Worm (Caenorhabditis elegans) whole organism, L1 larva: ENCODE data around the gene sdc-2.
A peak's percentile ranks its signal among the peaks of the same experiment; 100 is the strongest.

Experiments used
- C04F5.9 ChIP-seq: sonication (generic microtip); optimal IDR thresholded peaks from 2 replicates; lab custom pipeline; 2016; ENCODE audit warnings: missing genetic modification characterization, missing compliant biosample characterization
- Y116A8C.19 ChIP-seq: sonication (generic microtip); optimal IDR thresholded peaks from 2 replicates; lab custom pipeline; 2016; ENCODE audit warnings: missing compliant biosample characterization, missing genetic modification characterization, borderline replicate concordance
- aly-2 ChIP-seq: fragments of 150-350 bp; optimal IDR thresholded peaks from 2 replicates; lab custom pipeline; 2014; ENCODE audit warnings: missing biosample characterization, missing genetic modification characterization
- blmp-1 ChIP-seq: fragments of 150-350 bp; optimal IDR thresholded peaks from 2 replicates; lab custom pipeline; 2014; ENCODE audit warnings: missing biosample characterization, missing genetic modification characterization
- ceh-8 ChIP-seq: fragments of 200-800 bp; sonication (Bioruptor generic); optimal IDR thresholded peaks from 2 replicates; lab custom pipeline; 2018; ENCODE audit warnings: mild to moderate bottlenecking, missing genetic modification characterization, moderate library complexity, missing compliant biosample characterization
- dpl-1 ChIP-seq, 3 experiments: fragments of 150-350 bp in 2 of 3; sonication (generic microtip) in 1 of 3; optimal IDR thresholded peaks; 2 replicates each; lab custom pipeline; 2014 to 2017; ENCODE audit warnings: missing biosample characterization in 3 of 3, missing genetic modification characterization in 3 of 3, missing genetic modification reagents in 3 of 3
- dsc-1 ChIP-seq: sonication (generic microtip); optimal IDR thresholded peaks from 2 replicates; lab custom pipeline; 2016; ENCODE audit warnings: mild to moderate bottlenecking, missing genetic modification characterization, missing compliant biosample characterization
- efl-1 ChIP-seq, 4 experiments: fragments of 150-350 bp; optimal IDR thresholded peaks in 3 of 4; peaks in 1 of 4; 1 replicate in 1 of 4; 2 replicates in 3 of 4; lab custom pipeline; 2014; ENCODE audit warnings: missing biosample characterization in 2 of 4, missing genetic modification characterization in 2 of 4, missing genetic modification reagents in 2 of 4
- efl-3 ChIP-seq: fragments of 200-800 bp; sonication (Bioruptor generic); optimal IDR thresholded peaks from 2 replicates; lab custom pipeline; 2018; ENCODE audit warnings: mild to moderate bottlenecking, missing genetic modification characterization, missing compliant biosample characterization
- egl-13 ChIP-seq: sonication (generic microtip); optimal IDR thresholded peaks from 2 replicates; lab custom pipeline; 2016; ENCODE audit warnings: missing genotype, missing genetic modification reagents, missing genetic modification characterization, missing compliant biosample characterization
- egl-27 ChIP-seq, 2 experiments: fragments of 150-350 bp in 1 of 2; sonication (generic microtip); optimal IDR thresholded peaks; 3 replicates each; lab custom pipeline; 2017 to 2018; ENCODE audit warnings: missing biosample characterization in 2 of 2, missing genetic modification characterization in 2 of 2, missing genetic modification reagents in 2 of 2
- elt-2 ChIP-seq: sonication (generic microtip); optimal IDR thresholded peaks from 2 replicates; lab custom pipeline; 2016; ENCODE audit warnings: missing genetic modification characterization, mild to moderate bottlenecking, inconsistent platforms, missing compliant biosample characterization, missing genetic modification reagents
- elt-3 ChIP-seq, 6 experiments: fragments of 150-350 bp in 1 of 6; sonication (generic microtip); optimal IDR thresholded peaks; 2 replicates each; lab custom pipeline; 2017 to 2018; ENCODE audit warnings: missing biosample characterization in 6 of 6, missing genetic modification characterization in 6 of 6, inconsistent platforms in 1 of 6
- ets-5 ChIP-seq: fragments of 200-800 bp; sonication (Bioruptor generic); IDR thresholded peaks from 2 replicates; pipeline ENCODE4 v1.3.6; 2022; ENCODE audit warnings: missing genetic modification characterization, missing compliant biosample characterization
- fkh-8 ChIP-seq: sonication (generic microtip); optimal IDR thresholded peaks from 2 replicates; lab custom pipeline; 2016; ENCODE audit warnings: mild to moderate bottlenecking, missing genetic modification characterization, missing compliant biosample characterization
- fos-1 ChIP-seq: fragments of 150-350 bp; optimal IDR thresholded peaks from 2 replicates; lab custom pipeline; 2014; ENCODE audit warnings: missing biosample characterization, missing genetic modification characterization
- grh-1 ChIP-seq: fragments of 200-800 bp; sonication (Bioruptor generic); IDR thresholded peaks from 2 replicates; pipeline ENCODE4 v1.3.6; 2022; ENCODE audit warnings: missing genetic modification reagents, missing genetic modification characterization, missing compliant biosample characterization
- hlh-4 ChIP-seq: sonication (generic microtip); optimal IDR thresholded peaks from 2 replicates; lab custom pipeline; 2016; ENCODE audit warnings: mild to moderate bottlenecking, missing genetic modification characterization, missing compliant biosample characterization
- hpl-2 ChIP-seq: fragments of 150-350 bp; optimal IDR thresholded peaks from 2 replicates; lab custom pipeline; 2014; ENCODE audit warnings: missing biosample characterization, missing genetic modification reagents, missing genetic modification characterization
- irx-1 ChIP-seq: sonication (generic microtip); optimal IDR thresholded peaks from 2 replicates; lab custom pipeline; 2016; ENCODE audit warnings: missing genetic modification characterization, missing compliant biosample characterization
- isw-1 ChIP-seq: fragments of 200-800 bp; sonication (Bioruptor generic); IDR thresholded peaks from 2 replicates; pipeline ENCODE4 v1.3.6; 2022; ENCODE audit warnings: missing genetic modification characterization, missing compliant biosample characterization
- lin-13 ChIP-seq: fragments of 150-350 bp; optimal IDR thresholded peaks from 2 replicates; lab custom pipeline; 2014; ENCODE audit warnings: missing biosample characterization, missing genetic modification reagents, missing genetic modification characterization
- lin-35 ChIP-seq, 2 experiments: fragments of 150-350 bp; optimal IDR thresholded peaks; 2 replicates each; lab custom pipeline; 2014; ENCODE audit warnings: missing biosample characterization in 2 of 2, missing genetic modification characterization in 2 of 2, missing genetic modification reagents in 2 of 2
- lin-39 ChIP-seq: fragments of 150-350 bp; optimal IDR thresholded peaks from 2 replicates; lab custom pipeline; 2014; ENCODE audit warnings: missing biosample characterization, missing genetic modification reagents, missing genetic modification characterization
- lsy-2 ChIP-seq, 2 experiments: fragments of 150-350 bp; optimal IDR thresholded peaks; 2 replicates each; lab custom pipeline; 2014; ENCODE audit warnings: missing biosample characterization in 2 of 2, missing genetic modification characterization in 2 of 2
- mab-9 ChIP-seq: fragments of 200-800 bp; sonication (Bioruptor generic); IDR thresholded peaks from 2 replicates; pipeline ENCODE4 v1.3.6; 2022; ENCODE audit warnings: missing genetic modification reagents, missing genetic modification characterization, missing compliant biosample characterization
- mdl-1 ChIP-seq, 2 experiments: fragments of 150-350 bp; optimal IDR thresholded peaks; 2 replicates each; lab custom pipeline; 2014 to 2017; ENCODE audit warnings: missing biosample characterization in 2 of 2, missing genetic modification characterization in 2 of 2, inconsistent platforms in 1 of 2
- mef-2 ChIP-seq: fragments of 150-350 bp; optimal IDR thresholded peaks from 2 replicates; lab custom pipeline; 2014; ENCODE audit warnings: missing biosample characterization, missing genetic modification characterization
- mep-1 ChIP-seq: fragments of 150-350 bp; optimal IDR thresholded peaks from 2 replicates; lab custom pipeline; 2014; ENCODE audit warnings: missing biosample characterization, missing genetic modification characterization
- nhr-11 ChIP-seq: fragments of 150-350 bp; optimal IDR thresholded peaks from 2 replicates; lab custom pipeline; 2014; ENCODE audit warnings: missing biosample characterization, missing genetic modification characterization
- nhr-19 ChIP-seq: fragments of 200-800 bp; sonication (Bioruptor generic); conservative IDR thresholded peaks from 2 replicates; pipeline ENCODE4 v1.3.6; 2022; ENCODE audit warnings: missing genetic modification characterization, missing compliant biosample characterization
- nhr-20 ChIP-seq: sonication (generic microtip); optimal IDR thresholded peaks from 2 replicates; lab custom pipeline; 2016; ENCODE audit warnings: mild to moderate bottlenecking, missing genetic modification characterization, missing compliant biosample characterization
- nhr-237 ChIP-seq: fragments of 150-350 bp; optimal IDR thresholded peaks from 2 replicates; lab custom pipeline; 2014; ENCODE audit warnings: missing biosample characterization, missing genetic modification characterization
- nhr-71 ChIP-seq: sonication (generic microtip); optimal IDR thresholded peaks from 2 replicates; lab custom pipeline; 2016; ENCODE audit warnings: mild to moderate bottlenecking, missing genetic modification characterization, moderate library complexity, missing compliant biosample characterization
- nhr-76 ChIP-seq: sonication (generic microtip); optimal IDR thresholded peaks from 2 replicates; lab custom pipeline; 2017; ENCODE audit warnings: missing biosample characterization, missing genetic modification characterization
- nhr-85 ChIP-seq: sonication (generic microtip); peaks from one replicate; lab custom pipeline; 2016; ENCODE audit warnings: missing genetic modification characterization, inconsistent platforms, missing compliant biosample characterization
- nhr-90 ChIP-seq: sonication (generic microtip); optimal IDR thresholded peaks from 2 replicates; lab custom pipeline; 2016; ENCODE audit warnings: mild to moderate bottlenecking, missing genetic modification characterization, missing compliant biosample characterization; ENCODE audit not compliant: poor library complexity
- pax-3 ChIP-seq: fragments of 200-800 bp; sonication (Bioruptor generic); optimal IDR thresholded peaks from 2 replicates; lab custom pipeline; 2018; ENCODE audit warnings: mild to moderate bottlenecking, missing genetic modification characterization, moderate library complexity, missing compliant biosample characterization
- pqm-1 ChIP-seq: sonication (generic microtip); optimal IDR thresholded peaks from 3 replicates; lab custom pipeline; 2017; ENCODE audit warnings: missing biosample characterization, missing genetic modification characterization
- skn-1 ChIP-seq: fragments of 150-350 bp; optimal IDR thresholded peaks from 2 replicates; lab custom pipeline; 2014; ENCODE audit warnings: missing biosample characterization, missing genetic modification characterization
- snpc-4 ChIP-seq: fragments of 150-350 bp; optimal IDR thresholded peaks from 2 replicates; lab custom pipeline; 2014; ENCODE audit warnings: missing biosample characterization, missing genetic modification characterization
- snu-23 ChIP-seq: sonication (generic microtip); optimal IDR thresholded peaks from 2 replicates; lab custom pipeline; 2016; ENCODE audit warnings: missing genetic modification characterization, missing compliant biosample characterization
- sup-37 ChIP-seq: fragments of 200-800 bp; sonication (Bioruptor generic); optimal IDR thresholded peaks from 2 replicates; lab custom pipeline; 2018; ENCODE audit warnings: mild to moderate bottlenecking, missing genetic modification characterization, missing compliant biosample characterization
- swsn-7 ChIP-seq: sonication (generic microtip); optimal IDR thresholded peaks from 2 replicates; lab custom pipeline; 2016; ENCODE audit warnings: missing genetic modification characterization, missing compliant biosample characterization
- tbx-2 ChIP-seq: sonication (generic microtip); optimal IDR thresholded peaks from 2 replicates; lab custom pipeline; 2016; ENCODE audit warnings: missing genetic modification characterization, missing compliant biosample characterization
- tlp-1 ChIP-seq: fragments of 150-350 bp; optimal IDR thresholded peaks from 2 replicates; lab custom pipeline; 2014; ENCODE audit warnings: missing biosample characterization, missing genetic modification characterization
- unc-30 ChIP-seq: sonication (generic microtip); optimal IDR thresholded peaks from 2 replicates; lab custom pipeline; 2017; ENCODE audit warnings: missing biosample characterization, missing genetic modification characterization
- vab-15 ChIP-seq: sonication (generic microtip); optimal IDR thresholded peaks from 2 replicates; lab custom pipeline; 2017; ENCODE audit warnings: missing genotype, mild to moderate bottlenecking, missing genetic modification characterization, missing compliant biosample characterization
- xbp-1 ChIP-seq: sonication (generic microtip); optimal IDR thresholded peaks from 2 replicates; lab custom pipeline; 2016; ENCODE audit warnings: missing genetic modification characterization, missing compliant biosample characterization
- zag-1 ChIP-seq: fragments of 150-350 bp; optimal IDR thresholded peaks from 2 replicates; lab custom pipeline; 2014; ENCODE audit warnings: missing biosample characterization, missing genetic modification characterization
- ztf-4 ChIP-seq: fragments of 150-350 bp; optimal IDR thresholded peaks from 2 replicates; lab custom pipeline; 2014; ENCODE audit warnings: missing biosample characterization, missing genetic modification characterization

The sdc-2 gene

DNA sequence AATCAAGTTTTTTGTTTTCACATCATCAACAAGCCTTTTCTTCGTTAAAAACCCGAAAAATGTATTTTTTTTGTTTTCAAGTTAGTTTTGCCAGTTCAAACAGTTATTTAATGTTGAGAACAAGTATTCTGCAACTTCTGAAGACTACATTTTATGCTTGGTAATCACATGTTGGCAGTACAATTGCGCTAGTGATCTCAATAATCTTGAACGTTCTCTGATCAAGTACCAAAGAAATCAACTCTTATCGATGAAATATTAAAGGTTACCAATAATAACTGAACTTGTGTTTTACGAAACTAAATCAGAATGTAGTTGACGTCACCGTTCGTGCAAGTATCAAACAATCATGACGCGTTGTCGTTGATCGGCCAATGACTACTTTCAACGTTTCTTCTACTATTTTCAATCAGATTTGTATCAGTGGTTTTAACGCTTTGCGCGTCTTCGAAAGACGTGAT is 11.1 kb downstream of the sdc-2 start, which contains the start of gene C35C5.8 (continued):
- TF ChIP-seq blmp-1 (tag; lab: Kevin White, UChicago) (peak; percentile 26), ztf-4 (tag; lab: Kevin White, UChicago) (no peak), tbx-2 (tag; lab: Kevin White, UChicago) (no peak), lin-13 (GFP tag; lab: Kevin White, UChicago) (no peak), lin-35 (GFP tag; optimal IDR thresholded peaks at IDR 0.05; lab: Kevin White, UChicago) (no peak), egl-27 (tag; optimal IDR thresholded peaks at IDR 0.05; lab: Kevin White, UChicago) (no peak), nhr-237 (no peak), ets-5 (GFP tag; lab: Robert Waterston, UW) (no peak), aly-2 (tag; lab: Kevin White, UChicago) (no peak), mef-2 (tag; lab: Kevin White, UChicago) (no peak), elt-3 (tag; optimal IDR thresholded peaks at IDR 0.05; lab: Kevin White, UChicago) (peak in 1 of 6 experiments; percentile 32), hpl-2 (GFP tag; lab: Kevin White, UChicago) (no peak), snu-23 (GFP tag; lab: Kevin White, UChicago) (peak; percentile 19), efl-1 (optimal IDR thresholded peaks at IDR 0.05; lab: Kevin White, UChicago) (no peak), efl-1 (GFP tag; optimal IDR thresholded peaks at IDR 0.05 in 1 of 2; lab: Kevin White, UChicago) (no peak), snpc-4 (tag; lab: Kevin White, UChicago) (no peak), xbp-1 (no peak), nhr-11 (no peak), tlp-1 (no peak), efl-3 (GFP tag; lab: Kevin White, UChicago) (no peak), skn-1 (tag; lab: Kevin White, UChicago) (no peak), fos-1 (tag; lab: Kevin White, UChicago) (no peak), ceh-8 (no peak), nhr-20 (tag; lab: Kevin White, UChicago) (peak; percentile 71), pqm-1 (tag; lab: Kevin White, UChicago) (no peak), swsn-7 (no peak), elt-2 (tag; lab: Kevin White, UChicago) (no peak), C04F5.9 (no peak), dsc-1 (no peak), dpl-1 (GFP tag; optimal IDR thresholded peaks at IDR 0.05; lab: Kevin White, UChicago) (no peak), nhr-19 (peak; percentile 61), nhr-71 (tag; lab: Kevin White, UChicago) (no peak), grh-1 (GFP tag; lab: Robert Waterston, UW) (no peak), nhr-85 (tag; lab: Kevin White, UChicago) (peak; percentile 82), mep-1 (no peak)

DNA sequence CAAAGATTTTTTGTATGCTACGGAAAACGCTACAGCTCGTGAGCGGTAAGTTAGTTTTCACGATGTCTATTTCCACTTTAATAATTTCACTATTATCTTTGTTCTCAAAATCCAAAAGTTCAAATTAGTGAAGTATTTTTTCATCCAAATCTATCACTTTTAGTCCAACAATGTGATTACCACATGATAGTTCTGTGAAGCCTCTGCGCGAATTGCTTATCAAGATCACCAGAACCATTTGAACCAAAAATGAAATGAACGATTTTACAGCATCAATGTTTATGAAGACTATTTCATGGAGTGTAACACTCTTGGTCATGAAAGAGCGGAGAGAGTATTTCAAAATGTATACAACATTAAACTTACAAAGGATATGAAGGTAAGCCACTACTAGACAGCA is 11.9 kb downstream of the sdc-2 start:
- TF ChIP-seq Y116A8C.19 (no peak), nhr-19 (0 out of 2 replicates have a peak, but pooled peaks have one; percentile 35), ceh-8 (no peak), blmp-1 (tag; lab: Kevin White, UChicago) (peak; percentile 62), pax-3 (tag; lab: Kevin White, UChicago) (no peak), nhr-237 (no peak), sup-37 (GFP tag; lab: Kevin White, UChicago) (no peak), lin-39 (tag; lab: Kevin White, UChicago) (no peak), mab-9 (GFP tag; lab: Robert Waterston, UW) (no peak), irx-1 (no peak), nhr-20 (tag; lab: Kevin White, UChicago) (peak; percentile 52), mdl-1 (tag; optimal IDR thresholded peaks at IDR 0.05; lab: Kevin White, UChicago) (no peak), mep-1 (no peak), vab-15 (tag; lab: Kevin White, UChicago) (no peak), nhr-90 (tag; lab: Kevin White, UChicago) (no peak), lsy-2 (tag; optimal IDR thresholded peaks at IDR 0.05; lab: Kevin White, UChicago) (no peak), elt-3 (tag; optimal IDR thresholded peaks at IDR 0.05; lab: Kevin White, UChicago) (peak in 2 of 6 experiments; percentile 11 to 73), isw-1 (GFP tag; lab: Robert Waterston, UW) (no peak), egl-13 (tag; lab: Kevin White, UChicago) (no peak), ztf-4 (tag; lab: Kevin White, UChicago) (no peak), nhr-76 (tag; lab: Kevin White, UChicago) (no peak), nhr-11 (no peak), grh-1 (GFP tag; lab: Robert Waterston, UW) (no peak), hlh-4 (no peak), zag-1 (tag; lab: Kevin White, UChicago) (no peak), mef-2 (tag; lab: Kevin White, UChicago) (no peak), efl-1 (optimal IDR thresholded peaks at IDR 0.05; lab: Kevin White, UChicago) (no peak), efl-1 (GFP tag; optimal IDR thresholded peaks at IDR 0.05 in 1 of 2; lab: Kevin White, UChicago) (peak in 1 of 2 experiments; percentile 18), fkh-8 (tag; lab: Kevin White, UChicago) (no peak), snpc-4 (tag; lab: Kevin White, UChicago) (no peak), unc-30 (no peak)
